Fruit fly (Drosophila melanogaster): ENCODE data around the gene CG14232.

- TF ChIP-seq GATAd (GFP tag; optimal IDR thresholded peaks at IDR 0.05) (no peak), Sp1 (GFP tag; optimal IDR thresholded peaks at IDR 0.05) (no peak), fru (GFP tag; optimal IDR thresholded peaks at IDR 0.05) (no peak), lola (GFP tag; optimal IDR thresholded peaks at IDR 0.05) (no peak), Dif (GFP tag; optimal IDR thresholded peaks at IDR 0.05; ENCODE audit: partially characterized antibody) (no peak), Myc (optimal IDR thresholded peaks at IDR 0.05) (no peak), Rel (GFP tag; optimal IDR thresholded peaks at IDR 0.05) (no peak), Rel (tag; optimal IDR thresholded peaks at IDR 0.05) (no peak), CG32264 (GFP tag; optimal IDR thresholded peaks at IDR 0.05) (no peak)
Measured at dm6 chrX:19730844-19731243, 26.8 kb upstream of the CG14232 start, which contains the start of gene AP-1-2beta.

Measured in whole organism, wandering third instar larva.